Worm (Caenorhabditis elegans): Measurements from ENCODE around the gene rnr-2.

ce11 chrIII:4123900-4124299 lies 29.2 kb upstream of the rnr-2 start:
- TF ChIP-seq mdl-1 (tag; optimal IDR thresholded peaks at IDR 0.05) (no peak), blmp-1 (tag; optimal IDR thresholded peaks at IDR 0.05) (no peak), ces-1 (GFP tag; optimal IDR thresholded peaks at IDR 0.05) (no peak), ama-1 (optimal IDR thresholded peaks at IDR 0.05) (no peak), egl-27 (tag; optimal IDR thresholded peaks at IDR 0.05) (no peak), pqm-1 (tag; optimal IDR thresholded peaks at IDR 0.05) (no peak), nhr-12 (tag; optimal IDR thresholded peaks at IDR 0.05) (no peak), fos-1 (tag; optimal IDR thresholded peaks at IDR 0.05) (no peak)

Measured in whole organism, L1 larva.